Worm (Caenorhabditis elegans) whole organism, late embryonic: ENCODE data around the gene F32H5.3.

Source experiments
- K02D7.2 ChIP-seq: sonication (generic microtip); optimal IDR thresholded peaks from 2 replicates; lab custom pipeline; 2017; ENCODE audit warnings: mild to moderate bottlenecking, missing genetic modification characterization, missing compliant biosample characterization
- K09A11.1 ChIP-seq: sonication (generic microtip); optimal IDR thresholded peaks from 2 replicates; lab custom pipeline; 2017; ENCODE audit warnings: antibody characterized with exemption, mild to moderate bottlenecking, missing genetic modification characterization, missing compliant biosample characterization; ENCODE audit not compliant: insufficient read depth
- T23F11.4 ChIP-seq: fragments of 200-800 bp; sonication (Bioruptor generic); optimal IDR thresholded peaks from 2 replicates; lab custom pipeline; 2018; ENCODE audit warnings: mild to moderate bottlenecking, missing genetic modification characterization, missing compliant biosample characterization
- ama-1 ChIP-seq: fragments of 150-350 bp; optimal IDR thresholded peaks from 2 replicates; lab custom pipeline; 2014
- ceh-14 ChIP-seq: sonication (generic microtip); optimal IDR thresholded peaks from 2 replicates; lab custom pipeline; 2016; ENCODE audit warnings: missing genotype, missing genetic modification characterization, missing compliant biosample characterization
- ceh-18 ChIP-seq: sonication (generic microtip); optimal IDR thresholded peaks from 2 replicates; lab custom pipeline; 2016; ENCODE audit warnings: missing genetic modification characterization, missing compliant biosample characterization
- ceh-30 ChIP-seq: fragments of 150-350 bp; optimal IDR thresholded peaks from 2 replicates; lab custom pipeline; 2014; ENCODE audit warnings: missing biosample characterization, missing genetic modification characterization
- ceh-31 ChIP-seq: sonication (generic microtip); optimal IDR thresholded peaks from 2 replicates; lab custom pipeline; 2016; ENCODE audit warnings: missing genetic modification characterization, missing compliant biosample characterization
- ceh-45 ChIP-seq: fragments of 200-800 bp; sonication (Bioruptor generic); IDR thresholded peaks from 2 replicates; pipeline ENCODE4 v1.3.6; 2022; ENCODE audit warnings: missing genetic modification reagents, missing genetic modification characterization, missing compliant biosample characterization
- ceh-9 ChIP-seq: sonication (generic microtip); optimal IDR thresholded peaks from 2 replicates; lab custom pipeline; 2016; ENCODE audit warnings: mild to moderate bottlenecking, missing genetic modification characterization, inconsistent platforms, missing compliant biosample characterization
- che-1 ChIP-seq: sonication (generic microtip); optimal IDR thresholded peaks from 2 replicates; lab custom pipeline; 2016; ENCODE audit warnings: mild to moderate bottlenecking, missing genetic modification characterization, missing compliant biosample characterization
- dmd-4 ChIP-seq: sonication (generic microtip); optimal IDR thresholded peaks from 2 replicates; lab custom pipeline; 2016; ENCODE audit warnings: borderline replicate concordance, missing genetic modification characterization, missing compliant biosample characterization
- elt-2 ChIP-seq: sonication (generic microtip); optimal IDR thresholded peaks from 2 replicates; lab custom pipeline; 2016; ENCODE audit warnings: missing genetic modification reagents, missing genetic modification characterization, missing compliant biosample characterization
- elt-4 ChIP-seq: sonication (generic microtip); optimal IDR thresholded peaks from 2 replicates; lab custom pipeline; 2016; ENCODE audit warnings: missing genetic modification characterization, missing compliant biosample characterization
- ets-4 ChIP-seq: sonication (generic microtip); optimal IDR thresholded peaks from 2 replicates; lab custom pipeline; 2016; ENCODE audit warnings: missing genetic modification characterization, missing compliant biosample characterization
- fax-1 ChIP-seq: sonication (generic microtip); optimal IDR thresholded peaks from 2 replicates; lab custom pipeline; 2016; ENCODE audit warnings: missing genotype, missing genetic modification characterization, missing compliant biosample characterization
- fkh-10 ChIP-seq: fragments of 150-350 bp; optimal IDR thresholded peaks from 2 replicates; lab custom pipeline; 2014; ENCODE audit warnings: missing biosample characterization, missing genetic modification reagents, missing genetic modification characterization
- fkh-6 ChIP-seq: sonication (generic microtip); optimal IDR thresholded peaks from 2 replicates; lab custom pipeline; 2016; ENCODE audit warnings: missing genetic modification characterization, missing compliant biosample characterization
- gmeb-2 ChIP-seq: sonication (generic microtip); optimal IDR thresholded peaks from 2 replicates; lab custom pipeline; 2016; ENCODE audit warnings: missing genetic modification characterization, inconsistent platforms, missing compliant biosample characterization
- hlh-30 ChIP-seq: sonication (generic microtip); optimal IDR thresholded peaks from 2 replicates; lab custom pipeline; 2017; ENCODE audit warnings: antibody characterized with exemption, missing genetic modification characterization, missing compliant biosample characterization; ENCODE audit not compliant: insufficient read depth
- hlh-8 ChIP-seq: sonication (generic microtip); optimal IDR thresholded peaks from 2 replicates; lab custom pipeline; 2016; ENCODE audit warnings: missing genotype, missing genetic modification characterization, missing compliant biosample characterization
- lim-6 ChIP-seq: sonication (generic microtip); optimal IDR thresholded peaks from 2 replicates; lab custom pipeline; 2016; ENCODE audit warnings: missing genetic modification characterization, missing compliant biosample characterization
- nhr-11 ChIP-seq: fragments of 150-350 bp; optimal IDR thresholded peaks from 2 replicates; lab custom pipeline; 2014; ENCODE audit warnings: missing biosample characterization, missing genetic modification characterization
- odd-2 ChIP-seq: sonication (generic microtip); optimal IDR thresholded peaks from 2 replicates; lab custom pipeline; 2017; ENCODE audit warnings: antibody characterized with exemption, mild to moderate bottlenecking, missing genetic modification characterization, missing compliant biosample characterization
- pag-3 ChIP-seq: sonication (generic microtip); optimal IDR thresholded peaks from 2 replicates; lab custom pipeline; 2016; ENCODE audit warnings: missing compliant biosample characterization, missing genetic modification characterization, borderline replicate concordance
- pat-9 ChIP-seq: fragments of 200-800 bp; sonication (Bioruptor generic); optimal IDR thresholded peaks from 2 replicates; lab custom pipeline; 2018; ENCODE audit warnings: mild to moderate bottlenecking, missing genetic modification characterization, moderate library complexity, missing compliant biosample characterization
- pha-2 ChIP-seq: sonication (generic microtip); optimal IDR thresholded peaks from 2 replicates; lab custom pipeline; 2017; ENCODE audit warnings: mild to moderate bottlenecking, missing genetic modification characterization, missing compliant biosample characterization
- pqm-1 ChIP-seq: sonication (generic microtip); optimal IDR thresholded peaks from 2 replicates; lab custom pipeline; 2016; ENCODE audit warnings: missing genetic modification characterization, missing compliant biosample characterization
- pros-1 ChIP-seq: fragments of 150-350 bp; optimal IDR thresholded peaks from 2 replicates; lab custom pipeline; 2014; ENCODE audit warnings: missing biosample characterization, missing genetic modification reagents, missing genetic modification characterization
- sdc-2 ChIP-seq: sonication (generic microtip); optimal IDR thresholded peaks from 2 replicates; lab custom pipeline; 2016; ENCODE audit warnings: missing genotype, missing genetic modification characterization, missing compliant biosample characterization
- sox-2 ChIP-seq: fragments of 200-800 bp; sonication (Bioruptor generic); IDR thresholded peaks from 2 replicates; pipeline ENCODE4 v1.3.6; 2022; ENCODE audit warnings: missing genetic modification reagents, missing genetic modification characterization, missing compliant biosample characterization
- tbx-2 ChIP-seq: sonication (generic microtip); optimal IDR thresholded peaks from 2 replicates; lab custom pipeline; 2016; ENCODE audit warnings: missing genetic modification characterization, missing compliant biosample characterization
- unc-55 ChIP-seq: sonication (generic microtip); optimal IDR thresholded peaks from 2 replicates; lab custom pipeline; 2017; ENCODE audit warnings: missing biosample characterization, missing genetic modification reagents, missing genetic modification characterization
- ztf-16 ChIP-seq: sonication (generic microtip); optimal IDR thresholded peaks from 2 replicates; lab custom pipeline; 2017; ENCODE audit warnings: missing genetic modification characterization, missing compliant biosample characterization

F32H5.3 gene

DNA sequence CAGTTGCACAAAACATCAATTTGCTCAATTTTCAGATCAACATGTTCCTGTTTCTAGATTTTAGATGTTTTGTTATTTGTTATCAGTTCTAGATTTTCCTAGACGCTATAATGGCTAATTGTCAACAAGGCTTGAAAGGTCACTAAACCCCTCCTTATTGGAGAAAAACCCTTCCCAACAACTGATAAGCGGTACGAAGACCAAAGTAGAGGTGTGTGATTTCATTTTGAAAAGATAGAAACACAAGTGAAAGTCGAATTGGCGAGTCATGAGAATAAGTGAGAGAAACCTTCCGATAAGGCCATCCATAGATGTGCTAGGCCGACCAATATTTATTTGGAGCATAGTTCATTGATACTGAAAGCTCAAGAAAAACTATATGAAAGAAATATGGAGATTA lies 14.5 kb downstream of the F32H5.3 start:
- TF ChIP-seq elt-2 (tag; lab: Kevin White, UChicago) (peak; percentile 48), gmeb-2 (no peak), pag-3 (tag; lab: Kevin White, UChicago) (no peak), pqm-1 (tag; lab: Kevin White, UChicago) (peak; percentile 26), elt-4 (tag; lab: Kevin White, UChicago) (no peak), ets-4 (tag; lab: Kevin White, UChicago) (no peak)

DNA sequence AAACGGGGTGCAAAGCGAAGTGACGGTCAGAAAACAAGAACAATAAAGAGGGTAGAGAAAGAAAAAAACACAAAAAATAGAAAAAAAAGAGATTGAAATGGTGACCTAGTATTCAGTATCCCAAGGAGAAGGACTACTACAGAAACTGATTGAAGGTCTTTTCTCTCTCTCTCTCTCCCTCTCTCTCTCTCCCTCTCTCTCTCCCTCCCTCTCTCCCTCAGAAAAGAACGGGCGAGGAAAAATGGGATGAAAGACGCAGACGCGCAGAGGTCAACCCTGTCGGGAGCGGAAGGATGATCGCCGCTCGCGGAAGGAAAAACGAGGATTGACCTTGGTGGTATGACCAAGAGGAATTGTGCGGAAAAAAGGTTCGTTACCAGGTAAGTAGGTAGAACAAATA lies 15.4 kb downstream of the F32H5.3 start:
- TF ChIP-seq unc-55 (GFP tag; lab: Kevin White, UChicago) (peak; percentile 8), ceh-31 (tag; lab: Kevin White, UChicago) (peak; percentile 28), hlh-30 (tag; lab: Kevin White, UChicago) (no peak)

DNA sequence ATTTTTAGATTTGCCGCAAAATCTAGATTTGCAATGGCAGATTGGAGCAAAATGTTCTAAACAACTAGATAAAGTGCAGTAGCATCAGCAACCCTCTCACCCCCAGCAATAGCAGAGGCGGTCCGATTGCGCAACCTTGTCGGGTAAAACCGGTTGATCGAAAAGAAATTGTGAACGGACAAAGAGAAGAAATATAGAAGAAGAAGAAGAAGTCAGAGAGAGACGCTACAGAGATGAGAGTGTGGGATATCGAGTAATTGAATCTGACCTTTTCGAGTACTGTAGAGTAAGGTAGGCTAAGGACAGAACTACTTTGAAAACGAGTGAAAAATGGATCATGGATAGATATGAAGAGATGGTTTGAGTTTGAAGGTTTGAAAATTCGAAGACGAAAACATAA lies 16.7 kb downstream of the F32H5.3 start:
- TF ChIP-seq dmd-4 (tag; lab: Kevin White, UChicago) (no peak), sdc-2 (tag; lab: Kevin White, UChicago) (no peak), fkh-10 (GFP tag; lab: Kevin White, UChicago) (no peak), che-1 (no peak), ceh-9 (tag; lab: Kevin White, UChicago) (no peak), pat-9 (no peak), nhr-11 (tag; lab: Kevin White, UChicago) (no peak), ceh-45 (GFP tag; lab: Robert Waterston, UW) (no peak), pha-2 (tag; lab: Kevin White, UChicago) (no peak), elt-4 (tag; lab: Kevin White, UChicago) (no peak), hlh-8 (tag; lab: Kevin White, UChicago) (no peak), ceh-14 (tag; lab: Kevin White, UChicago) (no peak), fkh-6 (tag; lab: Kevin White, UChicago) (no peak), hlh-30 (tag; lab: Kevin White, UChicago) (no peak), elt-2 (tag; lab: Kevin White, UChicago) (no peak), ceh-18 (no peak), ztf-16 (tag; lab: Kevin White, UChicago) (no peak)

DNA sequence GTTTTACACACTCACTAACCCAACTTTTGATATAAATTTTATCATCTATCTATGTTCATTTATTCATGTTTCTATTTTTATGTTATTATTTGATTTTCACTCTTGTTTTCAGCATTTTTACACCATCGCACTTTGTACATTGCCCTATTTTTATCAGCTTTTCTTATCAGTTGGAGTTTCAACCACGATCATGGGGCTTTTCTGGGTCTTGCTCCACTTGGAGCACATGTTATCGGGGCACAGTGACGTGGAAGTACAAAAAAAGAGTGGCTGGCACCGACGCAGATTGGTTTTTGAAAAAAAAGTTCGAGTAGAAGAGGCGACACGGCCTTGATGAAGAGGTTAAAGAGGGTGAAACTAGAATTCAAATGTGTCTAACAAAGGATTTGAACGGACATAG lies 18.0 kb downstream of the F32H5.3 start:
- TF ChIP-seq K09A11.1 (no peak), elt-2 (tag; lab: Kevin White, UChicago) (peak; percentile 81)

DNA sequence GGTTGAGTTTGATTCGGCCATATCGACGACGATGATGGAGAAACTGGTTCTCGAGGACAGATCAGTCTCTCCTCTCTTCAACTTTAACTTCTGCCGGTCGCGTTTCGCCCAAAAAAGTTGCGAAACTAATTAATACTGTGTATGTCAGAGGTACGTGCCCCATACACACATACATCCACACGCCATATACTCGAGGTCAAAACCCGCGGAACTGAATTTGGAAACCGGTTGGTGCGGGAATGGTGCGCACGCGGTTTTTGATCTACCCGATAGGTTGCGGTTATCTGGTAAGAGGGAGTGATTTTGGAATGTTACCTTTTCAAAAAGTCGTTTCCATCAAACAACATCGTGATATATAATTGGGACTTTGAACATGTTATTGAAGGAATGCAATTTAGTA lies 21.0 kb downstream of the F32H5.3 start, which contains the start of gene ifbp-1:
TSS of gene ifbp-1 (minus strand) at position 85 of the 400 bp plus-strand sequence.
- TF ChIP-seq ceh-45 (GFP tag; lab: Robert Waterston, UW), result no peak
- no peak for TF ChIP-seq ama-1
- TF ChIP-seq sox-2 (GFP tag; lab: Robert Waterston, UW), result no peak
- TF ChIP-seq T23F11.4 (GFP tag; lab: Kevin White, UChicago), result no peak
- TF ChIP-seq ceh-30 (tag; lab: Kevin White, UChicago), result no peak
- TF ChIP-seq tbx-2 (tag; lab: Kevin White, UChicago), result no peak
- TF ChIP-seq odd-2, result no peak
- no peak for TF ChIP-seq K02D7.2 (tag; lab: Kevin White, UChicago)
- no peak for TF ChIP-seq fkh-6 (tag; lab: Kevin White, UChicago)

DNA sequence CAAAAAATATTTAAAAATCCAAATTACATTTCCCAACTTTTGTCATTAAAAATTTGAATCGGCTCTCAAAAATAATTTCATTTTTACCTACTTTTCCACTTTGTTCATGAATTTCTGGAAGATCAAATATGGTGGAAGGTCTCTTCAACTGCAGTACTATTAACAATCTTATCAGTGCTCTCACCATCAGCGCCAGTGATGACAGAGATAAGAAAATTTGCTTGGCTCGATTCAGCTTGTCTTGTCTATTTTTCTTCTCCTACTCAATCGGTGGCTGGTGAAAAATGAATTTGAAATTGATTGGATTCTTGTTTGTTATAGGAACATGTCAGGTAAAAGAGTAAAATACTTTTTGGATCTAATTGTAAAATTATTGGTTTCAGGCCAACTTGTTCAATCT lies 21.8 kb downstream of the F32H5.3 start, which contains the start of gene cpz-2:
TSS of gene cpz-2 (plus strand) at position 210 of the 400 bp plus-strand sequence.
- no peak for TF ChIP-seq pat-9
- no peak for TF ChIP-seq lim-6 (tag; lab: Kevin White, UChicago)
- no peak for TF ChIP-seq fax-1 (tag; lab: Kevin White, UChicago)
- no peak for TF ChIP-seq pros-1 (tag; lab: Kevin White, UChicago)
- TF ChIP-seq elt-2 (tag; lab: Kevin White, UChicago), result peak; percentile 72
- TF ChIP-seq, all 69 proteins: peak for 1
